Fruit fly (Drosophila melanogaster): Measurements from ENCODE around the gene sina.

dm6 chr3L:16890650-16891336 lies 37.2 kb downstream of the sina start:
- TF ChIP-seq usp (GFP tag; optimal IDR thresholded peaks at IDR 0.05) (no peak), CG8478 (optimal IDR thresholded peaks at IDR 0.05) (no peak), EcR (GFP tag; optimal IDR thresholded peaks at IDR 0.05) (no peak), Dll (optimal IDR thresholded peaks at IDR 0.05) (peak; percentile 82)
